Worm (Caenorhabditis elegans) whole organism, L3 larva: Measurements from ENCODE around the gene mesp-1.

ENCODE experiments used
- sea-2 ChIP-seq: fragments of 150-350 bp; sonication (generic microtip); optimal IDR thresholded peaks from 4 replicates; lab custom pipeline; 2014; ENCODE audit warnings: missing biosample characterization, missing genetic modification reagents, missing genetic modification characterization
- snpc-4 ChIP-seq: fragments of 150-350 bp; optimal IDR thresholded peaks from 2 replicates; lab custom pipeline; 2014; ENCODE audit warnings: missing biosample characterization, missing genetic modification characterization

- no peak for TF ChIP-seq sea-2 (GFP tag; lab: Kevin White, UChicago)
- TF ChIP-seq snpc-4, result no peak
Measured at ce11 chrIV:8478516-8478915, 20.6 kb upstream of the mesp-1 start.
